Worm (Caenorhabditis elegans) whole organism, young adult: ENCODE measurements around the gene ceh-22.
A peak's percentile ranks its signal among the peaks of the same experiment; 100 is the strongest.

ENCODE experiments used
- B0336.3 ChIP-seq: fragments of 200-800 bp; sonication (Bioruptor generic); IDR thresholded peaks from 2 replicates; pipeline ENCODE4 v1.3.6; 2022; ENCODE audit warnings: missing genetic modification characterization, missing compliant biosample characterization
- C06A6.2 ChIP-seq: fragments of 200-800 bp; sonication (Bioruptor generic); conservative IDR thresholded peaks from 2 replicates; pipeline ENCODE4 v1.3.6; 2022; ENCODE audit warnings: missing genetic modification characterization, missing compliant biosample characterization
- C17E4.6 ChIP-seq: fragments of 200-800 bp; sonication (Bioruptor generic); IDR thresholded peaks from 2 replicates; pipeline ENCODE4 v1.3.6; 2022; ENCODE audit warnings: missing genetic modification reagents, missing genetic modification characterization, missing compliant biosample characterization
- F23B12.7 ChIP-seq: sonication (generic microtip); optimal IDR thresholded peaks from 2 replicates; lab custom pipeline; 2017; ENCODE audit warnings: missing genetic modification characterization, mild to moderate bottlenecking, missing compliant biosample characterization, antibody characterized with exemption, moderate library complexity; ENCODE audit not compliant: insufficient read depth
- F39B2.1 ChIP-seq: fragments of 200-800 bp; sonication (Bioruptor generic); IDR thresholded peaks from 2 replicates; pipeline ENCODE4 v1.3.6; 2022; ENCODE audit warnings: missing genetic modification reagents, missing genetic modification characterization, missing compliant biosample characterization
- F49E8.2 ChIP-seq: sonication (generic microtip); optimal IDR thresholded peaks from 3 replicates; lab custom pipeline; 2017; ENCODE audit warnings: missing genetic modification characterization, mild to moderate bottlenecking, missing compliant biosample characterization, antibody characterized with exemption, moderate library complexity; ENCODE audit not compliant: insufficient read depth
- F52B5.7 ChIP-seq: sonication (generic microtip); optimal IDR thresholded peaks from 2 replicates; lab custom pipeline; 2016; ENCODE audit warnings: mild to moderate bottlenecking, missing genetic modification characterization, missing compliant biosample characterization
- F55B11.4 ChIP-seq: sonication (generic microtip); optimal IDR thresholded peaks from 2 replicates; lab custom pipeline; 2016; ENCODE audit warnings: missing compliant biosample characterization, missing genetic modification characterization, borderline replicate concordance; ENCODE audit not compliant: insufficient read depth
- F57C9.4 ChIP-seq: sonication (generic microtip); optimal IDR thresholded peaks from 2 replicates; lab custom pipeline; 2017; ENCODE audit warnings: mild to moderate bottlenecking, missing genetic modification characterization, missing compliant biosample characterization
- Y56A3A.18 ChIP-seq: fragments of 200-800 bp; sonication (Bioruptor generic); IDR thresholded peaks from 2 replicates; pipeline ENCODE4 v1.3.6; 2022; ENCODE audit warnings: missing genetic modification reagents, missing genetic modification characterization, missing compliant biosample characterization
- Y79H2A.3 ChIP-seq: fragments of 200-800 bp; sonication (Bioruptor generic); conservative IDR thresholded peaks from 2 replicates; pipeline ENCODE4 v1.3.6; 2022; ENCODE audit warnings: missing genetic modification reagents, missing genetic modification characterization, missing compliant biosample characterization
- akir-1 ChIP-seq: fragments of 200-800 bp; sonication (Bioruptor generic); optimal IDR thresholded peaks from 2 replicates; lab custom pipeline; 2018; ENCODE audit warnings: mild to moderate bottlenecking, missing genetic modification characterization, moderate library complexity, missing compliant biosample characterization
- aptf-2 ChIP-seq: fragments of 200-800 bp; sonication (Bioruptor generic); conservative IDR thresholded peaks from 2 replicates; pipeline ENCODE4 v1.3.6; 2022; ENCODE audit warnings: missing genetic modification reagents, missing genetic modification characterization, missing compliant biosample characterization
- attf-5 ChIP-seq: fragments of 200-800 bp; sonication (Bioruptor generic); optimal IDR thresholded peaks from 2 replicates; lab custom pipeline; 2018; ENCODE audit warnings: mild to moderate bottlenecking, missing genetic modification characterization, missing compliant biosample characterization
- bed-2 ChIP-seq: fragments of 200-800 bp; sonication (Bioruptor generic); IDR thresholded peaks from 2 replicates; pipeline ENCODE4 v1.3.6; 2022; ENCODE audit warnings: missing genetic modification reagents, missing genetic modification characterization, missing compliant biosample characterization
- cebp-1 ChIP-seq, 2 experiments: fragments of 200-800 bp in 1 of 2; sonication (Bioruptor generic) in 1 of 2; sonication (generic microtip) in 1 of 2; IDR thresholded peaks in 1 of 2; optimal IDR thresholded peaks in 1 of 2; 2 replicates each; pipeline versions ENCODE4 v1.3.6 to Lab custom; 2017 to 2022; ENCODE audit warnings: missing compliant biosample characterization in 2 of 2, missing genetic modification characterization in 2 of 2, mild to moderate bottlenecking in 1 of 2, missing genetic modification reagents in 1 of 2, moderate library complexity in 1 of 2
- cebp-2 ChIP-seq: fragments of 200-800 bp; sonication (Bioruptor generic); IDR thresholded peaks from 2 replicates; pipeline ENCODE4 v1.3.6; 2022; ENCODE audit warnings: missing genetic modification characterization, missing compliant biosample characterization
- ceh-40 ChIP-seq: fragments of 200-800 bp; sonication (Bioruptor generic); IDR thresholded peaks from 2 replicates; pipeline ENCODE4 v1.3.6; 2022; ENCODE audit warnings: missing genetic modification characterization, missing compliant biosample characterization
- chd-7 ChIP-seq: sonication (generic microtip); optimal IDR thresholded peaks from 2 replicates; lab custom pipeline; 2016; ENCODE audit warnings: mild to moderate bottlenecking, missing genetic modification characterization, moderate library complexity, missing compliant biosample characterization
- efl-1 ChIP-seq: fragments of 150-350 bp; optimal IDR thresholded peaks from 2 replicates; lab custom pipeline; 2014; ENCODE audit warnings: missing biosample characterization, missing genetic modification reagents, missing genetic modification characterization
- egl-18 ChIP-seq: fragments of 200-800 bp; sonication (Bioruptor generic); IDR thresholded peaks from 2 replicates; pipeline ENCODE4 v1.3.6; 2022; ENCODE audit warnings: missing genetic modification reagents, missing genetic modification characterization, missing compliant biosample characterization
- hlh-12 ChIP-seq: sonication (generic microtip); optimal IDR thresholded peaks from 2 replicates; lab custom pipeline; 2016; ENCODE audit warnings: missing genetic modification characterization, missing compliant biosample characterization
- let-607 ChIP-seq, 2 experiments: fragments of 200-800 bp in 1 of 2; sonication (Bioruptor generic) in 1 of 2; sonication (generic microtip) in 1 of 2; optimal IDR thresholded peaks; 2 replicates each; lab custom pipeline; 2016 to 2018; ENCODE audit warnings: mild to moderate bottlenecking in 2 of 2, missing compliant biosample characterization in 2 of 2, missing genetic modification characterization in 2 of 2, moderate library complexity in 2 of 2, missing genotype in 1 of 2
- lin-35 ChIP-seq, 3 experiments: fragments of 150-350 bp in 2 of 3; sonication (generic microtip) in 1 of 3; optimal IDR thresholded peaks; 2 replicates each; lab custom pipeline; 2014 to 2018; ENCODE audit warnings: missing biosample characterization in 3 of 3, missing genetic modification characterization in 3 of 3, missing genetic modification reagents in 3 of 3
- lsl-1 ChIP-seq: fragments of 200-800 bp; sonication (Bioruptor generic); optimal IDR thresholded peaks from 2 replicates; lab custom pipeline; 2018; ENCODE audit warnings: mild to moderate bottlenecking, missing genetic modification characterization, moderate library complexity, missing compliant biosample characterization
- madf-10 ChIP-seq: sonication (generic microtip); optimal IDR thresholded peaks from 2 replicates; lab custom pipeline; 2016; ENCODE audit warnings: mild to moderate bottlenecking, missing genetic modification characterization, missing compliant biosample characterization
- mxl-1 ChIP-seq: sonication (generic microtip); optimal IDR thresholded peaks from 2 replicates; lab custom pipeline; 2016; ENCODE audit warnings: missing genetic modification characterization, missing compliant biosample characterization
- nfya-1 ChIP-seq: sonication (generic microtip); optimal IDR thresholded peaks from 2 replicates; lab custom pipeline; 2017; ENCODE audit warnings: antibody characterized with exemption, missing compliant biosample characterization, missing genetic modification characterization, borderline replicate concordance; ENCODE audit not compliant: insufficient read depth
- nfyb-1 ChIP-seq: fragments of 200-800 bp; sonication (Bioruptor generic); IDR thresholded peaks from 2 replicates; pipeline ENCODE4 v1.3.6; 2022; ENCODE audit warnings: missing genetic modification reagents, missing genetic modification characterization, missing compliant biosample characterization
- nhr-80 ChIP-seq: sonication (generic microtip); optimal IDR thresholded peaks from 2 replicates; lab custom pipeline; 2016; ENCODE audit warnings: missing genetic modification characterization, missing compliant biosample characterization
- pha-4 ChIP-seq: fragments of 150-350 bp; sonication (generic microtip); optimal IDR thresholded peaks from 2 replicates; lab custom pipeline; 2014; ENCODE audit warnings: missing biosample characterization, missing genetic modification reagents, missing genetic modification characterization
- rec-8 ChIP-seq, 2 experiments: sonication (generic microtip); optimal IDR thresholded peaks; 2 replicates each; lab custom pipeline; 2016; ENCODE audit warnings: mild to moderate bottlenecking in 2 of 2, missing genetic modification characterization in 2 of 2, missing genetic modification reagents in 2 of 2, missing genotype in 2 of 2, missing biosample characterization in 1 of 2, missing compliant biosample characterization in 1 of 2, moderate library complexity in 1 of 2
- rpc-1 ChIP-seq, 2 experiments: fragments of 150-350 bp in 1 of 2; sonication (generic microtip) in 1 of 2; optimal IDR thresholded peaks; 2 replicates each; lab custom pipeline; 2014 to 2018; ENCODE audit warnings: missing biosample characterization in 1 of 2, missing genetic modification characterization in 1 of 2, missing genetic modification reagents in 1 of 2, missing genotype in 1 of 2
- tbp1 ChIP-seq: fragments of 200-800 bp; sonication (Bioruptor generic); optimal IDR thresholded peaks from 2 replicates; lab custom pipeline; 2018; ENCODE audit warnings: mild to moderate bottlenecking, missing genetic modification characterization, missing compliant biosample characterization
- tbx-9 ChIP-seq: sonication (generic microtip); optimal IDR thresholded peaks from 2 replicates; lab custom pipeline; 2016; ENCODE audit warnings: borderline replicate concordance, missing genetic modification characterization, inconsistent platforms, missing compliant biosample characterization
- tlf-1 ChIP-seq: fragments of 200-800 bp; sonication (Bioruptor generic); optimal IDR thresholded peaks from 2 replicates; lab custom pipeline; 2018; ENCODE audit warnings: mild to moderate bottlenecking, missing genetic modification characterization, missing compliant biosample characterization
- unc-130 ChIP-seq: sonication (generic microtip); optimal IDR thresholded peaks from 2 replicates; lab custom pipeline; 2016; ENCODE audit warnings: missing genetic modification reagents, missing genetic modification characterization, missing compliant biosample characterization
- ztf-18 ChIP-seq: sonication (generic microtip); optimal IDR thresholded peaks from 2 replicates; lab custom pipeline; 2016; ENCODE audit warnings: missing genotype, mild to moderate bottlenecking, missing genetic modification characterization, missing compliant biosample characterization
- ztf-6 ChIP-seq: fragments of 200-800 bp; sonication (Bioruptor generic); IDR thresholded peaks from 2 replicates; pipeline ENCODE4 v1.3.6; 2022; ENCODE audit warnings: missing genetic modification reagents, missing genetic modification characterization, missing compliant biosample characterization

The ceh-22 gene

ce11 chrV:10702910-10703309 lies 31.2 kb downstream of the ceh-22 start:
- TF ChIP-seq lsl-1 (GFP tag; lab: Kevin White, UChicago) (no peak), tlf-1 (GFP tag; lab: Kevin White, UChicago) (no peak), F55B11.4 (no peak), bed-2 (GFP tag; lab: Robert Waterston, UW) (no peak), attf-5 (GFP tag; lab: Kevin White, UChicago) (no peak), let-607 (tag; optimal IDR thresholded peaks at IDR 0.05; lab: Kevin White, UChicago) (no peak), cebp-2 (GFP tag; lab: Robert Waterston, UW) (no peak), hlh-12 (tag; lab: Kevin White, UChicago) (no peak), aptf-2 (no peak), C06A6.2 (GFP tag; lab: Robert Waterston, UW) (no peak), nfyb-1 (no peak), nfya-1 (tag; lab: Kevin White, UChicago) (no peak), tbx-9 (no peak), egl-18 (GFP tag; lab: Robert Waterston, UW) (no peak), akir-1 (no peak), pha-4 (no peak)

- no peak for TF ChIP-seq ceh-40
- TF ChIP-seq cebp-1 (GFP tag; IDR thresholded peaks at IDR 0.05; lab: Robert Waterston, UW): no peak
- peak; percentile 28 for TF ChIP-seq cebp-1 (tag; optimal IDR thresholded peaks at IDR 0.05; lab: Kevin White, UChicago)
- TF ChIP-seq ztf-18 (tag; lab: Kevin White, UChicago): no peak
- no peak for TF ChIP-seq F39B2.1
- TF ChIP-seq ztf-6 (GFP tag; lab: Robert Waterston, UW): no peak
These were observed 36.6 kb downstream of the ceh-22 start for ce11 chrV:10708346-10708745.

- TF ChIP-seq cebp-1 (GFP tag; IDR thresholded peaks at IDR 0.05; lab: Robert Waterston, UW) (no peak), cebp-1 (tag; optimal IDR thresholded peaks at IDR 0.05; lab: Kevin White, UChicago) (peak; percentile 78), unc-130 (GFP tag; lab: Kevin White, UChicago) (no peak)
These were observed 37.7 kb downstream of the ceh-22 start for ce11 chrV:10709385-10709784.

- TF ChIP-seq F23B12.7 (tag; lab: Kevin White, UChicago): no peak
- peak; percentile 1 for TF ChIP-seq nhr-80 (tag; lab: Kevin White, UChicago)
These were observed 39.3 kb downstream of the ceh-22 start for ce11 chrV:10711004-10711403.

ce11 chrV:10711829-10712607 lies 40.3 kb downstream of the ceh-22 start:
- TF ChIP-seq nfyb-1 (peak; percentile 61; the same call in 1 of the 2 replicates), Y56A3A.18 (GFP tag; lab: Robert Waterston, UW) (no peak), efl-1 (GFP tag; lab: Kevin White, UChicago) (no peak), mxl-1 (tag; lab: Kevin White, UChicago) (no peak), rpc-1 (optimal IDR thresholded peaks at IDR 0.05; lab: Kevin White, UChicago) (no peak), rpc-1 (tag; optimal IDR thresholded peaks at IDR 0.05; lab: Kevin White, UChicago) (no peak), rec-8 (tag; optimal IDR thresholded peaks at IDR 0.05; lab: Kevin White, UChicago) (no peak), tbp1 (GFP tag; lab: Kevin White, UChicago) (no peak), B0336.3 (GFP tag; lab: Robert Waterston, UW) (peak; percentile 73), F52B5.7 (peak; percentile 8), Y79H2A.3 (GFP tag; lab: Robert Waterston, UW) (peak; percentile 34; the same call in 1 of the 2 replicates), lin-35 (GFP tag; optimal IDR thresholded peaks at IDR 0.05; lab: Kevin White, UChicago) (peak in 2 of 3 experiments; percentile 3 to 21), C17E4.6 (GFP tag; lab: Robert Waterston, UW) (no peak), lsl-1 (GFP tag; lab: Kevin White, UChicago) (no peak), hlh-12 (tag; lab: Kevin White, UChicago) (no peak), madf-10 (tag; lab: Kevin White, UChicago) (no peak), F49E8.2 (tag; lab: Kevin White, UChicago) (no peak), cebp-1 (GFP tag; IDR thresholded peaks at IDR 0.05; lab: Robert Waterston, UW) (no peak), cebp-1 (tag; optimal IDR thresholded peaks at IDR 0.05; lab: Kevin White, UChicago) (peak; percentile 55), F57C9.4 (tag; lab: Kevin White, UChicago) (no peak), chd-7 (tag; lab: Kevin White, UChicago) (peak; percentile 28)
